Fruit fly (Drosophila melanogaster): ENCODE results near the gene InR.

- TF ChIP-seq D1 (tag; optimal IDR thresholded peaks at IDR 0.05) (no peak), Ets98B (GFP tag; IDR thresholded peaks at IDR 0.05) (no peak), gl (tag; optimal IDR thresholded peaks at IDR 0.05) (no peak), CG13204 (GFP tag; optimal IDR thresholded peaks at IDR 0.05) (peak; percentile 68), CG12605 (GFP tag; IDR thresholded peaks at IDR 0.05) (no peak), CG17806 (tag; optimal IDR thresholded peaks at IDR 0.05) (no peak)
Measured at dm6 chr3R:21616061-21616851, 2.9 kb downstream of the InR start.

Data from whole organism, pupa.